Worm (Caenorhabditis elegans): ENCODE data around the gene ttbk-7.

DNA sequence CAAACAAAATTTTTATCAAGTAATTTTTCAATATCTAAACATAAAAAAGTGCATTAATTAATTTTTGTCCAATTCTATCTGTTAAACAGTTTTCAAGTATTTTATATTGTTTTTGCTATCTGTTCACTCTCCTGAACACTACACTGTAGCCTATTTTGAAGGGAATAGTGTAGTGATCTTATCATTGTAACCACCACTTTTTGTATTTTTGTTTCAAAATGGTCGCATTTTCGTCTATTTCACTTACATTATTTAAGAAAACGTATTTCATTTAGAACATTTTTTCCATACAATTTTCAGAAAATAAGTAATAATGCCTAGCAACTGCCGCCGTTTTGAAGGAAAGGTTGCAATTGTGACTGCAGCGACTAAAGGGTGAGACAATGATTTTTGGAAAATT is 26.6 kb upstream of the ttbk-7 start, which contains the start of gene dhrs-4:
- TF ChIP-seq ztf-29 (GFP tag; IDR thresholded peaks at IDR 0.05) (no peak), tab-1 (GFP tag; IDR thresholded peaks at IDR 0.05) (no peak), cog-1 (tag; optimal IDR thresholded peaks at IDR 0.05) (no peak), flt-1 (GFP tag; IDR thresholded peaks at IDR 0.05) (no peak), ztf-23 (GFP tag; IDR thresholded peaks at IDR 0.05) (no peak)

Measured in whole organism, midembryonic.